Worm (Caenorhabditis elegans): ENCODE data around the gene ndua-5.

- TF ChIP-seq dao-5 (tag; optimal IDR thresholded peaks at IDR 0.05) (no peak), W03F9.2 (tag; optimal IDR thresholded peaks at IDR 0.05) (no peak), him-1 (tag; optimal IDR thresholded peaks at IDR 0.05) (no peak)
Measured at ce11 chrIV:9490320-9490719, 34.4 kb downstream of the ndua-5 start, which contains the start of gene sru-6.

Measured in whole organism, L4/young adult.